Worm (Caenorhabditis elegans): ENCODE measurements around the gene srbc-77.

DNA sequence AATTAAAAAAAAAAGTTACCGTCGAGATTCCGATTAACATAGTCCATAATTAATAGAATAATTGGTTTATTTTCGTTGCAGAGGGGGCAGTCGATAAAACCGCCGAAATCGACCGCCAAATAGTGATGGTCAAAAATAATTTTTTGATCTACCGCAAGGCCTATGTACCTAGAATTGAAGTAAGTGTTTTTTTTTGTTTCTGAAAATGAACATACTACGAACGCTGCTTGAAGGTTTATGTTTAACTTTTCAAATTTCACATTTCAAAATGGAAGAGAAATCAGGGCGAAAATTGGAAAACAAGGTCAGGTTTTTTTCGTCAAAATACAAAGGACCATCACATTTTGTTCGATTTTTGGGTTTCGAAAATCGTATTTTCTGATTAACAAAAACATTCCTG, 1.7 kb upstream of the srbc-77 start, which contains the start of gene pzf-1:
- TF ChIP-seq ama-1 (optimal IDR thresholded peaks at IDR 0.05): no peak
- no peak for TF ChIP-seq ceh-13 (GFP tag; optimal IDR thresholded peaks at IDR 0.05)
- TF ChIP-seq B0310.2 (tag; optimal IDR thresholded peaks at IDR 0.05): no peak
- no peak for TF ChIP-seq flt-1 (GFP tag; IDR thresholded peaks at IDR 0.05)
- TF ChIP-seq sea-1 (GFP tag; conservative IDR thresholded peaks at IDR 0.05): no peak
- TF ChIP-seq hmg-4 (GFP tag; optimal IDR thresholded peaks at IDR 0.05): no peak
- no peak for TF ChIP-seq F13C5.2 (tag; optimal IDR thresholded peaks at IDR 0.05)
